Fruit fly (Drosophila melanogaster): Measurements from ENCODE around the gene Nepl3.

Gene Nepl3

DNA sequence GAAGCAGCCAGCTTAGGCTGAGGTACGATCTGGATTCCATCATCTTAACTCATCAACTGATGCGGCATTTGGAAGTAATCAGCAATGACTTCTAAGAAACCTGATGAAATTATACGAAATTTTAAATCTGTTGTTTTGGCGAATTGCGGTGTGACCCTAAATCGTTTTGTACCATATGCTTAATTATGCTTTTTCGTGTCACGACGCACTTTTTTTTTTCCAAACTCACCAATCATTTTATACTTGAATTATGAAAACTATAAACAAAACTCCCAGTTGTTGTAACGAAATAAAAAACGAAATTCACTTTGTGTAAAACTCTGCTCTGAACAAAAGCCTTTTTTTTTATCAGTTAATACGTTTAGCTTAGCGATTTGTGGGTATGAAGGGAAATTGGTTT is at the start of gene Nepl3:
TSS of gene Nepl3 (minus strand) at position 155 of the 400 bp plus-strand sequence.
- no peak for TF ChIP-seq CTCF (optimal IDR thresholded peaks at IDR 0.05)
- no peak for TF ChIP-seq CG8478 (optimal IDR thresholded peaks at IDR 0.05)

DNA sequence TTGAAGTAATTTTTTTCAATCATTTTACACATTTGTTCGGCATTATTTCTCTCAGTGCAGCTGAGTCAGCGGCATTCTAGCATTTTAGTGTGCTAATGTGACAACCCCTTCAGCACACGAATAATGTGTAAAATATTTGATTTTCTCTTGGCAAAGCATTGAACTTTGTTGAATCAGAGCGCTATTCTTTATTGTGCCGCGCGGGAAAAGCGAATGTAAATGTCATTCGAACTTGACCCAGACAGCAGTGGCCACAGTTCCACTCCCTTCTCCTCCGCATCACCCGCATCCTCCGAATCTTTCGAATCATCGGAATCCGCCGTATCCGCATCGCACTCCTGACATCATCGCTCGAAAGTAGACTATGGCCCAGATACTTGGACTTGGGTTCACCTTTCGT is 45.7 kb upstream of the Nepl3 start:
- no peak for TF ChIP-seq CG8478 (optimal IDR thresholded peaks at IDR 0.05)
- no peak for TF ChIP-seq CTCF (optimal IDR thresholded peaks at IDR 0.05)

DNA sequence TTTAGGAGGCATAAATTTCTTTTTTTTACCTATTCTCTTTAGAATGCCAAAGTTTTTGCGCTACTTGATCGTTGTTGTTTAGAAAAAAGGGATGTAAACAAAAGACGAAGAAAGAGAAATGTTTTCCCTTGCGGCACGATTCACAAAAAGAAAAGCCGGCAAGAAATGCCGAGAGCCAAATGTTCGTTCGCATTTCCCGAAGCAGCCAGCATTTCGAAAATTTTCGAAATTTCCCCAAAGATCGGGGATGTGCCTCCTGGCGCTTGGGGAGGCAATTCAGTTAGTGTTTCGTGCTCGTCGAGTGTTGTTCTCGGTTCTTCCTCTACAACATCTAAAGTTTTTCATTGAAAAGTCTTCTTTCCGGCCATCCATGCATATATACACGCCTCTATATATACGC is 42.5 kb upstream of the Nepl3 start, which contains the start of gene Msp300:
TSS of gene Msp300 (plus strand) at position 301 of the 400 bp plus-strand sequence.
- TF ChIP-seq CG8478 (optimal IDR thresholded peaks at IDR 0.05) (no peak), CTCF (optimal IDR thresholded peaks at IDR 0.05) (no peak)

DNA sequence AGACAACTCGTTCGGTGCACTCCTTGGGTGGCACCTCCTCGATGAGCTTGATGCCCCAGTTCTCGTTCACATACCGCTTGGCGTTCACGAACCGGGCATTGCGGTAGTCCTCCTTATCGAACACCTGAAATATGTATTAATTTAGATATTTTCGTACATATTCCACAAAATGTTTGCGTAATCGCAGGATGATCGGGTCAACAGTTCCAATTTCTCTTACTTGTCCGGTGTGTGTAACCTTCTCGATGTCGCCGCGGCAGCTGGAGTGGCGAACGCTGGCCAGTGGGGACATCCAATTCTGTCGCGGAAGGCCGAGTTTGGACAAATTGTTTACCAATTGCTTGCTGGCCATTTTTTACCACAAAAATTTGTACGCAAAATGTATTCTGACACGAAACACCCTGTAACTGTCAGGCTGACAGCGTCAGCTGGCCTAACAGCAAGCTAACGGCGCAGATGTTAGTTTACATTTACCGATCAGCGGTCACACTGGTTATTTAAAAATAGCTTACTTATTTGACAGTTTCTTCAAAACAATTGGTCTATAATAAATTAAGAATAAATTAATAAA is 41.8 kb upstream of the Nepl3 start, which contains the start of gene ND-13A:
TSS of gene ND-13A (minus strand) at position 499 of the 571 bp plus-strand sequence.
- TF ChIP-seq CTCF (optimal IDR thresholded peaks at IDR 0.05) (no peak), CG8478 (optimal IDR thresholded peaks at IDR 0.05) (no peak)

DNA sequence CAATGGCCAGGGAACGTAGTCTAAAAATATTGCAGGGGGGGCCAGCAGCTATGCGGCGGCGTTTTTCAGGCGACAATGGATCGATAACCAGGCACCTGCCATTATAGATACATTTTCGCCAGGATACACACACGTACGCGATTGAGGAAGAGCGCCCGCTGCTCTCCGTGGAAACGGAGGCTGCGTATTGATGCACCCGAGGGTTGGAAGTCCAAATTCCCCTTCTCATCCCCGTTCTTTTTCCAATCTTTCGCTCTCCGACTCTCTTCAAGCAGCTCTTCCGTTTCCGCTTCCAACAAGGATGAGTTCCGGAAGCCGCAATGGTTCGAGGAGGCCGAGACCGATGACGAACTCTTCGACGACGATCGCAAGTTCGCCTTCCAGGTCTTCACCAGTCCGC is 38.7 kb upstream of the Nepl3 start:
- TF ChIP-seq CTCF (optimal IDR thresholded peaks at IDR 0.05) (no peak), CG8478 (optimal IDR thresholded peaks at IDR 0.05) (no peak)

DNA sequence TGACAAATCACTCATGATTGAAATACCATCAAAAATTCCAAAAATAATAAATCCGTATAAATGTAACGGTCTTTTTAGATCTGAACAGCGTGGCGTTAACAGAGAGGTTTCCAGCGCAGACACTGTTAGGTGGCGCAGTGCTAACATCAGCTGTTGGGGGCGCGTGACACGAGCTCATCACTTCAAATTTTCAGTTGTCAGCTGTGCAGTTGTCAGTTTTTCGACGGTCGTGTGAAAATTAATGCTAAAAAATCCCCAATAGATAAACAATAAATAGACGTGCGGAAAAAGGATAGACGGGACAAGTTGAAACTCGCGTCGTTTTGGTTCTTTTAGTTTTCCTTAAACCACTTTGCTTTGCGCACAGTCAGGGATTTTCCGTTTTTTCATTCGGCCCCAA is 38.2 kb upstream of the Nepl3 start, which contains the start of gene CG4230:
TSS of gene CG4230 (plus strand) at position 6 of the 400 bp plus-strand sequence.
- TF ChIP-seq CG8478 (optimal IDR thresholded peaks at IDR 0.05), result no peak
- no peak for TF ChIP-seq CTCF (optimal IDR thresholded peaks at IDR 0.05)

DNA sequence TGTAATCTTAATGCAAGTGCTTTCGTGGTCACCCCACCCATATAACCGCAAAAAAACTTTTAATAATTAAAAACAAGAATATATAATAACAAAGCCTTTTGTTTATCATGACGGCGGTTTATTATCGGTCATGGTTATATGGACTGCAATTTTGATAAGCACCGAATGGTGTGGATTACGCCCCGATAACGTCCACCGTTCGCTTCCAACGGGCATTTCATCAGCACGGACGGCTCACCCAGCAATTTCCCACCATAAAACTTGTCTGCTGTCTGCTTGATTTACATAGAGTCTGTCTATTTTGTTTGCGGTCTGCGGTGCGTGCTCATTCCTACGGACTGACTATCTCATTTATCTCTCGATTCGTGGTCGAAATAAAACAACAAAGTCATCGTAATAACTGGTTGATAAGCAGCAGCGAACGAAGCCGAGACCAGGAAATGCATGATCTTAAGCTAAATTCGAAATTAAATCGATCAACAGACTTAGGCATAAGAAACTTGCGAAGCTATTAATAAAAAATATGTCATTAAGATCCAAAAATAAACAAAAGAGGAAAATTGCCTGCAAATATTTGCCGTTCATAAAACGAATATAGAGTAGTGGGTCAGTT is 37.4 kb upstream of the Nepl3 start:
- TF ChIP-seq CTCF (optimal IDR thresholded peaks at IDR 0.05) (no peak), CG8478 (optimal IDR thresholded peaks at IDR 0.05) (no peak)

DNA sequence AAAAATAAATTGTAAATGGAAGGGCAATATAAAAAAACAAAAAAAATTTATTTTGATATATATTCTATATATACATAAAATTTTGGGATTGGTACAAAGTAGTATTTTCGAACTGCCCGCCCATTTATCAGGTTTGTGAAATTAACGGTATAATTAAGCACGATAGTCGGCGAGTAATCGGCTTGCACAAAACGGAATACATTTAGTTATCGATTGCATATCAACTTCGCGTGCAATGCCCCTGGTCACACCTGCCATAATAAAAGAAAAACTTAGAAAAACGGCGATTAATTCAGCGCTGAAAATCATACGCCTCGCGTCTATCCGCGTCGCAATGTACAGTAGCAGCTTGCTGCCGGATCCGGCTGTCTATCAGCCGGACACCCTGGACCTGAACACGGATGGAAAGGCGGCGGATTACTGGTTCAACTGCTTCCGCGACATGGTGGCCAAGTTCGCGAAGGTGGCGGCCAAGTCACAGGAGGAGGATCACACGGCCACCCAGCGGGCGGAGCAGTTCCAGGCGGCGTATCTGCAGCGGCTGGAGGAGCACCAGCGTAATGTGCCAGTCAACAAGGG is 35.8 kb upstream of the Nepl3 start, which contains the start of gene CG5828:
TSS of gene CG5828 (plus strand) at position 205 of the 579 bp plus-strand sequence.
- TF ChIP-seq CTCF (optimal IDR thresholded peaks at IDR 0.05) (no peak), CG8478 (optimal IDR thresholded peaks at IDR 0.05) (no peak)

DNA sequence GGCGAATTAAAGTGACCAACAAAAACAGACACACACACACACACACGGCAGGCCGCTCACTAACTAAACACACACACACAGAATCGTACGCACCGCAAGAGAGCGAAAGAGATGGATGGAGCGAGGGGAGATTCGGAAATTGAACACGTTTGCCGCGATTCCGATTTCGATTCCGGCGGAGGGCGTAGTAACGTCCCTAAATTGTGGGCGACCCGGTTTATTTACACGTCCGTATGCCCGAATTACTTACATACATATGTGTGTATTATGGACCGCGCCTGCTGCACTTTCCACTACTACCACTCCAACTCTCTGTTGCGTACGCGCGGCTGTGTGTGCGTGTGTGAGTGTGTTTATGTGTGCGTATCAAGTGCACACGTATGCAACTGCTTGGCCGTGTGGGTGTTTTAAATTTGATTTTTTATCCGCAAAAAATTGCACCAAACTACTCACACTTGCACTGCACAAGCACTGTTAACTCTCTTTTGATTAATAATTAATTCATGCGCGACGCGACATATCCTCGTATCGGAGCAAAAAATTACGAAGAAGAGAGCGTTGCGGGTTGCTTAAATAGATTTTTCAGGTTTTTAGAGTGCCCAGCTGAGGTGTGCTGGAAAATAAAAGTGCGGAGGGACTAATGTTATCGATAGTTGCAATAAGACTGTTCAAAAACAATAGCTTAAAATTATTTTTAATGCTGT is 35.1 kb upstream of the Nepl3 start, which contains the start of gene Pgant5:
TSS of gene Pgant5 (minus strand) at position 601 of the 704 bp plus-strand sequence.
- TF ChIP-seq CG8478 (optimal IDR thresholded peaks at IDR 0.05) (no peak), CTCF (optimal IDR thresholded peaks at IDR 0.05) (no peak)

DNA sequence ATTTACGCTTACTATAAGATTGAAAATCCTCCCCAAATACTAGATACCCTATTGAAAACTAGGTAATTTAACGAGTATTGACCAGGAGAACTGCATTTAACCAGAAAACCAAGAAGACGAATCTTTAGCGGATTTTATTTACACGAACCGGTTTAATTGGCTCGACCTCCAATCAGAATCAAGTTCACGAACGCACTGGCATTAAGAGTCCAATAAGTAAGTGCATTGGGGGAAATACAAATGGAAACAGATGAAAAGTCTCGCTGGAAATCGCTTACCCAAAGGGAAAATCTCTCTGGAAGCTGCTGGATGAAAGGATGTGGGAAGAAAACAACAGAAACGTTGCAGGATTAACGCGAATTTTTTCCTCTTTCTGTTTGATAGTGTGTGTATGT is 34.5 kb upstream of the Nepl3 start:
- TF ChIP-seq CTCF (optimal IDR thresholded peaks at IDR 0.05) (no peak), CG8478 (optimal IDR thresholded peaks at IDR 0.05) (no peak)

DNA sequence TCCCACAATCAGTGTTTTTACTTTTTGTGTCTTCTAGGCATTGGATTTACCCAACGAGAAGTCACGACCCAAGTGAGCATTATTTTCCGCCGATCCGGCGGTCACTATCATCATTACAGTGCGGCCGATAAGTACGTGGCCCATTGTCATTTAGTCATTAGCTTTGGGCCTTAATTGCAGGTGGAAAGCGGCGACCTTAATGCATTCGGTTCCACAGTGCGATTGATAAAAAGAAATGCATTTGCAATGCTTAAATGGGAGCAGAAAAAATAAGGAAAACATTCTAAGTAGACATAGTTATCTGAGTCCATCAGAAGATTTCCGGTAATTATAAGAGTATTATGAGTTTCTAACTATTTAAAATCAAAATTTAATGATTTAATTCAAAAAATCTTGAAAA is 34.1 kb upstream of the Nepl3 start:
- TF ChIP-seq CG8478 (optimal IDR thresholded peaks at IDR 0.05) (no peak), CTCF (optimal IDR thresholded peaks at IDR 0.05) (no peak)

DNA sequence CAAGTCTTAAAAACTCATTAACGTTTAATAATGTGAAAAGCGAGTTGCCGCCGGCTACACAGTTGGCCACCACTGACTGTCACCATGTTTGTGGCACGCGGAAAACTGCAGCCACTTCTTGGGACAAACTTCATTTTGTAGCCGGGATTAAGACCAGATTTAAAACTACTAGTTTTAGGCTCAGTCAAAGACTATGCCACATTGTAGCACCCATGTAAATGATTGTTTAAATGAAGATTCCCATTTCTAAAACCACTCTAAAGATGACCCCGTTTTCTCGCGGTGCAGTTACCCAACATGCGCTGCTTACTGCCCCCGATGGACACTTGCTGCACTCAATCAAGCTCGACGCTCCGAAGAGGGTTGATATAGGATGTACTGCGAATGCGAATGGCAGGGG is 32.3 kb upstream of the Nepl3 start:
- TF ChIP-seq CTCF (optimal IDR thresholded peaks at IDR 0.05) (no peak), CG8478 (optimal IDR thresholded peaks at IDR 0.05) (no peak)

DNA sequence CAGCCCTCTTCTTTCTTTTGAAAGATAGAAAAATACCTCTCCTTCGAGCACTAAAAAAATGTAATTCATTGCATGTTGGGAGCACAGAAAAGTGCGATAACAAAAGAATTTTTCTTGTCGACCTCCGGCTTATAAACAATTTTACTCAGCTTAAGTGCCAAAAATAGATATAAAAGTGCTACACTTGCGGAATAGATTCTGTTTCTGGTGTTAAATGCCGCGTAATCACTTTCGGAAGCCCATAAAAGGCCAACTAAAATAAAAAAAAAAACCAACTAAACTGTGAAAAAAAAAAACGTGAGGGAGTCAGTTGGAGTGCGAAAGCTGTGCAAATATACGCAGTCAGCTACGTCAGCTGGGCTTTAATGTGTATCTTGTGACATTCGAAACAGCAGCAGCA is 31.6 kb upstream of the Nepl3 start:
- TF ChIP-seq CG8478 (optimal IDR thresholded peaks at IDR 0.05) (no peak), CTCF (optimal IDR thresholded peaks at IDR 0.05) (no peak)

DNA sequence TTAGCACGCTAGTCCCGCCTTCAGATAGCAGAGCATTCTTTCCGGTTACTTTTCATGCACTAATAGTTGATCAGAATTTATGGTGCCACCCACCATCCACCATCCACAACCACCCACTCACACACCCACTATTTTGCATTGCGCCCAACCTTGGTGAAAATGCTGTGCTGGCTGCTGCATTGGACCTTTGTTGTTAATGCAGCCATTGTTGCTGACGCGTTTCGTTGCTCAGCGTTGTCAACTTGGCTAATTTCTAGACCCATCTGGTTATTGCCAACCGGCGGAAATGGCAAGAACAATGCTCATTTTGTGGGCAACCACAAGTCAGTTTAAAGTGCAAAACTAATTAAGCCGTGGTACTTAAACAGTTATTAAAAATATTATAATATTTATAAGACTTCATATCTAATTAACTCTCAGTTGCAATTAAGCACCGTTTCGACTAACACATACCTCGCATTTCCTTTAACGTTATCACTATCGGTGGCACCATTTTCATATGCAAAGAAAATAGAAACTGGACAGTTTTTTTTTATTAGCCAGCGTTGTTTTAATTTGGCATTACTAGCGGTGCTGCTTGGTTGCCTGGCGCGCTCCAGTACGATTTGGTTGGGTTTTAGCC is 30.7 kb upstream of the Nepl3 start:
- TF ChIP-seq CTCF (optimal IDR thresholded peaks at IDR 0.05), result no peak
- no peak for TF ChIP-seq CG8478 (optimal IDR thresholded peaks at IDR 0.05)

DNA sequence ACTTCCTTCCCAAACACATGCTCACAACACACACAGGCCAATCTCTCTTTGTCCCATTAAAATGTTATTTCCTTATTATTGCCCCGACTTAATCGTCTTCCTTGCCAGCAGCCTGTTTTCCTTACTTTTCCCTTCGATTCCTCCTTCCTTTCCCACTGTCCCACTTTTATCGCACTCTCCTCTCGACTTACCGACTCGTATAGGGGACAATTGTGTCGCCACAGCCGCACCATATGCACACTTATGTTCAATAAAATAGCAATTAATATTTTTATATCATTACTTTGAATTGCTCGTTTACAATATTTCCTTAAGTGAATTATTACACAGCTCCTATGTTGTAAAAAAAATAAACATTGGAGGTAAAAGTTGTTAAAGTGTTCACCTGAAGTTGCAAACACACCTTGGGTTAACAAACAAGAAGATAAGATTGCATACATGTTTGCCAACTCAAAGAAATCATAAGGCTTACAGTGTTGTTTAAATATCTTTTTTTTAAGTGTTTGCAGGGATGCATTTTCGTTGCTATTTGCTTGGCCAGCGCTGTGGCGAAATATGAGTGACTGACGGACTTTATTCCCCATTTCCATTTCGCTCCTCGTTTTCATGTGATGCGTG is 29.0 kb upstream of the Nepl3 start:
- TF ChIP-seq CTCF (optimal IDR thresholded peaks at IDR 0.05) (no peak), CG8478 (optimal IDR thresholded peaks at IDR 0.05) (no peak)
